Worm (Caenorhabditis elegans) whole organism, L1 larva: ENCODE measurements around the gene T19H12.3.
A peak's percentile ranks its signal among the peaks of the same experiment; 100 is the strongest.

ENCODE experiments used
- C04F5.9 ChIP-seq: sonication (generic microtip); optimal IDR thresholded peaks from 2 replicates; lab custom pipeline; 2016; ENCODE audit warnings: missing genetic modification characterization, missing compliant biosample characterization
- C16A3.4 ChIP-seq: fragments of 150-350 bp; optimal IDR thresholded peaks from 2 replicates; lab custom pipeline; 2014; ENCODE audit warnings: missing biosample characterization, missing genetic modification characterization
- alr-1 ChIP-seq: fragments of 200-800 bp; sonication (Bioruptor generic); optimal IDR thresholded peaks from 2 replicates; lab custom pipeline; 2018; ENCODE audit warnings: borderline replicate concordance, mild to moderate bottlenecking, missing genetic modification characterization, missing compliant biosample characterization
- aly-2 ChIP-seq: fragments of 150-350 bp; optimal IDR thresholded peaks from 2 replicates; lab custom pipeline; 2014; ENCODE audit warnings: missing biosample characterization, missing genetic modification characterization
- ama-1 ChIP-seq: fragments of 150-350 bp; optimal IDR thresholded peaks from 2 replicates; lab custom pipeline; 2014
- ceh-82 ChIP-seq, 3 experiments: fragments of 150-350 bp in 1 of 3; sonication (generic microtip) in 2 of 3; optimal IDR thresholded peaks; 2 replicates each; lab custom pipeline; 2014 to 2017; ENCODE audit warnings: missing biosample characterization in 3 of 3, missing genetic modification characterization in 3 of 3
- ceh-90 ChIP-seq: sonication (generic microtip); optimal IDR thresholded peaks from 2 replicates; lab custom pipeline; 2016; ENCODE audit warnings: missing genetic modification characterization, missing compliant biosample characterization
- ces-1 ChIP-seq: fragments of 150-350 bp; optimal IDR thresholded peaks from 2 replicates; lab custom pipeline; 2014; ENCODE audit warnings: missing biosample characterization, missing genetic modification reagents, missing genetic modification characterization
- dpl-1 ChIP-seq, 3 experiments: fragments of 150-350 bp in 2 of 3; sonication (generic microtip) in 1 of 3; optimal IDR thresholded peaks; 2 replicates each; lab custom pipeline; 2014 to 2017; ENCODE audit warnings: missing biosample characterization in 3 of 3, missing genetic modification characterization in 3 of 3, missing genetic modification reagents in 3 of 3
- dsc-1 ChIP-seq: sonication (generic microtip); optimal IDR thresholded peaks from 2 replicates; lab custom pipeline; 2016; ENCODE audit warnings: mild to moderate bottlenecking, missing genetic modification characterization, missing compliant biosample characterization
- efl-1 ChIP-seq, 4 experiments: fragments of 150-350 bp; optimal IDR thresholded peaks in 3 of 4; peaks in 1 of 4; 1 replicate in 1 of 4; 2 replicates in 3 of 4; lab custom pipeline; 2014; ENCODE audit warnings: missing biosample characterization in 2 of 4, missing genetic modification characterization in 2 of 4, missing genetic modification reagents in 2 of 4
- egl-13 ChIP-seq: sonication (generic microtip); optimal IDR thresholded peaks from 2 replicates; lab custom pipeline; 2016; ENCODE audit warnings: missing genotype, missing genetic modification reagents, missing genetic modification characterization, missing compliant biosample characterization
- egl-27 ChIP-seq, 2 experiments: fragments of 150-350 bp in 1 of 2; sonication (generic microtip); optimal IDR thresholded peaks; 3 replicates each; lab custom pipeline; 2017 to 2018; ENCODE audit warnings: missing biosample characterization in 2 of 2, missing genetic modification characterization in 2 of 2, missing genetic modification reagents in 2 of 2
- elt-3 ChIP-seq, 6 experiments: fragments of 150-350 bp in 1 of 6; sonication (generic microtip); optimal IDR thresholded peaks; 2 replicates each; lab custom pipeline; 2017 to 2018; ENCODE audit warnings: missing biosample characterization in 6 of 6, missing genetic modification characterization in 6 of 6, inconsistent platforms in 1 of 6
- fkh-8 ChIP-seq: sonication (generic microtip); optimal IDR thresholded peaks from 2 replicates; lab custom pipeline; 2016; ENCODE audit warnings: mild to moderate bottlenecking, missing genetic modification characterization, missing compliant biosample characterization
- hlh-17 ChIP-seq: fragments of 200-800 bp; sonication (Bioruptor generic); optimal IDR thresholded peaks from 2 replicates; lab custom pipeline; 2018; ENCODE audit warnings: missing genetic modification characterization, mild to moderate bottlenecking, missing compliant biosample characterization, moderate library complexity, borderline replicate concordance
- hpl-2 ChIP-seq: fragments of 150-350 bp; optimal IDR thresholded peaks from 2 replicates; lab custom pipeline; 2014; ENCODE audit warnings: missing biosample characterization, missing genetic modification reagents, missing genetic modification characterization
- isw-1 ChIP-seq: fragments of 200-800 bp; sonication (Bioruptor generic); IDR thresholded peaks from 2 replicates; pipeline ENCODE4 v1.3.6; 2022; ENCODE audit warnings: missing genetic modification characterization, missing compliant biosample characterization
- jun-1 ChIP-seq: fragments of 150-350 bp; optimal IDR thresholded peaks from 2 replicates; lab custom pipeline; 2014; ENCODE audit warnings: missing biosample characterization, missing genetic modification reagents, missing genetic modification characterization
- lin-13 ChIP-seq: fragments of 150-350 bp; optimal IDR thresholded peaks from 2 replicates; lab custom pipeline; 2014; ENCODE audit warnings: missing biosample characterization, missing genetic modification reagents, missing genetic modification characterization
- lin-15B ChIP-seq: fragments of 150-350 bp; sonication (generic microtip); optimal IDR thresholded peaks from 3 replicates; lab custom pipeline; 2014; ENCODE audit warnings: missing biosample characterization, missing genetic modification characterization
- lin-35 ChIP-seq, 2 experiments: fragments of 150-350 bp; optimal IDR thresholded peaks; 2 replicates each; lab custom pipeline; 2014; ENCODE audit warnings: missing biosample characterization in 2 of 2, missing genetic modification characterization in 2 of 2, missing genetic modification reagents in 2 of 2
- lin-39 ChIP-seq: fragments of 150-350 bp; optimal IDR thresholded peaks from 2 replicates; lab custom pipeline; 2014; ENCODE audit warnings: missing biosample characterization, missing genetic modification reagents, missing genetic modification characterization
- lir-3 ChIP-seq: sonication (generic microtip); optimal IDR thresholded peaks from 2 replicates; lab custom pipeline; 2016; ENCODE audit warnings: mild to moderate bottlenecking, missing genetic modification characterization, moderate library complexity, missing compliant biosample characterization; ENCODE audit not compliant: poor library complexity
- lsy-2 ChIP-seq, 2 experiments: fragments of 150-350 bp; optimal IDR thresholded peaks; 2 replicates each; lab custom pipeline; 2014; ENCODE audit warnings: missing biosample characterization in 2 of 2, missing genetic modification characterization in 2 of 2
- mdl-1 ChIP-seq, 2 experiments: fragments of 150-350 bp; optimal IDR thresholded peaks; 2 replicates each; lab custom pipeline; 2014 to 2017; ENCODE audit warnings: missing biosample characterization in 2 of 2, missing genetic modification characterization in 2 of 2, inconsistent platforms in 1 of 2
- mef-2 ChIP-seq: fragments of 150-350 bp; optimal IDR thresholded peaks from 2 replicates; lab custom pipeline; 2014; ENCODE audit warnings: missing biosample characterization, missing genetic modification characterization
- nhr-19 ChIP-seq: fragments of 200-800 bp; sonication (Bioruptor generic); conservative IDR thresholded peaks from 2 replicates; pipeline ENCODE4 v1.3.6; 2022; ENCODE audit warnings: missing genetic modification characterization, missing compliant biosample characterization
- nhr-237 ChIP-seq: fragments of 150-350 bp; optimal IDR thresholded peaks from 2 replicates; lab custom pipeline; 2014; ENCODE audit warnings: missing biosample characterization, missing genetic modification characterization
- nhr-28 ChIP-seq: fragments of 150-350 bp; optimal IDR thresholded peaks from 2 replicates; lab custom pipeline; 2014; ENCODE audit warnings: missing biosample characterization, missing genetic modification characterization
- nhr-71 ChIP-seq: sonication (generic microtip); optimal IDR thresholded peaks from 2 replicates; lab custom pipeline; 2016; ENCODE audit warnings: mild to moderate bottlenecking, missing genetic modification characterization, moderate library complexity, missing compliant biosample characterization
- nhr-76 ChIP-seq: sonication (generic microtip); optimal IDR thresholded peaks from 2 replicates; lab custom pipeline; 2017; ENCODE audit warnings: missing biosample characterization, missing genetic modification characterization
- nhr-84 ChIP-seq: sonication (generic microtip); optimal IDR thresholded peaks from 2 replicates; lab custom pipeline; 2017; ENCODE audit warnings: missing biosample characterization, missing genetic modification characterization
- nhr-90 ChIP-seq: sonication (generic microtip); optimal IDR thresholded peaks from 2 replicates; lab custom pipeline; 2016; ENCODE audit warnings: mild to moderate bottlenecking, missing genetic modification characterization, missing compliant biosample characterization; ENCODE audit not compliant: poor library complexity
- pax-3 ChIP-seq: fragments of 200-800 bp; sonication (Bioruptor generic); optimal IDR thresholded peaks from 2 replicates; lab custom pipeline; 2018; ENCODE audit warnings: mild to moderate bottlenecking, missing genetic modification characterization, moderate library complexity, missing compliant biosample characterization
- pqm-1 ChIP-seq: sonication (generic microtip); optimal IDR thresholded peaks from 3 replicates; lab custom pipeline; 2017; ENCODE audit warnings: missing biosample characterization, missing genetic modification characterization
- snu-23 ChIP-seq: sonication (generic microtip); optimal IDR thresholded peaks from 2 replicates; lab custom pipeline; 2016; ENCODE audit warnings: missing genetic modification characterization, missing compliant biosample characterization
- sox-4 ChIP-seq: sonication (generic microtip); optimal IDR thresholded peaks from 2 replicates; lab custom pipeline; 2016; ENCODE audit warnings: missing genetic modification characterization, missing compliant biosample characterization
- swsn-7 ChIP-seq: sonication (generic microtip); optimal IDR thresholded peaks from 2 replicates; lab custom pipeline; 2016; ENCODE audit warnings: missing genetic modification characterization, missing compliant biosample characterization
- tbx-2 ChIP-seq: sonication (generic microtip); optimal IDR thresholded peaks from 2 replicates; lab custom pipeline; 2016; ENCODE audit warnings: missing genetic modification characterization, missing compliant biosample characterization
- unc-130 ChIP-seq: fragments of 150-350 bp; optimal IDR thresholded peaks from 2 replicates; lab custom pipeline; 2017; ENCODE audit warnings: missing biosample characterization, missing genetic modification characterization, inconsistent platforms
- unc-30 ChIP-seq: sonication (generic microtip); optimal IDR thresholded peaks from 2 replicates; lab custom pipeline; 2017; ENCODE audit warnings: missing biosample characterization, missing genetic modification characterization
- unc-98 ChIP-seq: fragments of 200-800 bp; sonication (Bioruptor generic); IDR thresholded peaks from 2 replicates; pipeline ENCODE4 v1.3.6; 2022; ENCODE audit warnings: missing genetic modification characterization, missing compliant biosample characterization
- vab-15 ChIP-seq: sonication (generic microtip); optimal IDR thresholded peaks from 2 replicates; lab custom pipeline; 2017; ENCODE audit warnings: missing genotype, mild to moderate bottlenecking, missing genetic modification characterization, missing compliant biosample characterization
- zag-1 ChIP-seq: fragments of 150-350 bp; optimal IDR thresholded peaks from 2 replicates; lab custom pipeline; 2014; ENCODE audit warnings: missing biosample characterization, missing genetic modification characterization
- zip-4 ChIP-seq: fragments of 200-800 bp; sonication (Bioruptor generic); optimal IDR thresholded peaks from 2 replicates; lab custom pipeline; 2018; ENCODE audit warnings: mild to moderate bottlenecking, missing genetic modification characterization, moderate library complexity, missing compliant biosample characterization
- ztf-11 ChIP-seq, 2 experiments: sonication (generic microtip); optimal IDR thresholded peaks; 2 replicates each; lab custom pipeline; 2016 to 2017; ENCODE audit warnings: missing genetic modification characterization in 2 of 2, missing biosample characterization in 1 of 2, missing compliant biosample characterization in 1 of 2
- ztf-4 ChIP-seq: fragments of 150-350 bp; optimal IDR thresholded peaks from 2 replicates; lab custom pipeline; 2014; ENCODE audit warnings: missing biosample characterization, missing genetic modification characterization

T19H12.3 gene

ce11 chrV:4844591-4844990 lies 40.9 kb upstream of the T19H12.3 start, which contains the start of gene abhd-5.2 (continued):
- TF ChIP-seq hlh-17 (GFP tag; lab: Kevin White, UChicago) (no peak), aly-2 (tag; lab: Kevin White, UChicago) (no peak), hpl-2 (GFP tag; lab: Kevin White, UChicago) (no peak), unc-98 (no peak), unc-30 (tag; lab: Kevin White, UChicago) (no peak), mdl-1 (tag; optimal IDR thresholded peaks at IDR 0.05; lab: Kevin White, UChicago) (peak in 1 of 2 experiments; percentile 59), nhr-84 (peak; percentile 93), alr-1 (no peak), lir-3 (tag; lab: Kevin White, UChicago) (no peak), nhr-19 (no peak; the same call in 1 of the 2 replicates), fkh-8 (peak; percentile 57), mef-2 (no peak), vab-15 (tag; lab: Kevin White, UChicago) (no peak), nhr-76 (tag; lab: Kevin White, UChicago) (no peak), nhr-90 (tag; lab: Kevin White, UChicago) (peak; percentile 21), ama-1 (lab: Kevin White, UChicago) (no peak), ces-1 (no peak), ztf-4 (tag; lab: Kevin White, UChicago) (no peak), egl-13 (tag; lab: Kevin White, UChicago) (no peak), efl-1 (optimal IDR thresholded peaks at IDR 0.05; lab: Kevin White, UChicago) (peak; percentile 55 to 60), efl-1 (GFP tag; optimal IDR thresholded peaks at IDR 0.05 in 1 of 2; lab: Kevin White, UChicago) (peak in 1 of 2 experiments; percentile 50), zip-4 (GFP tag; lab: Kevin White, UChicago) (peak; percentile 97), lin-15B (tag; lab: Kevin White, UChicago) (no peak), nhr-71 (peak; percentile 79), C16A3.4 (tag; lab: Kevin White, UChicago) (peak; percentile 9), elt-3 (tag; optimal IDR thresholded peaks at IDR 0.05; lab: Kevin White, UChicago) (peak in 1 of 6 experiments; percentile 27), tbx-2 (tag; lab: Kevin White, UChicago) (peak; percentile 35), pax-3 (tag; lab: Kevin White, UChicago) (no peak), lsy-2 (tag; optimal IDR thresholded peaks at IDR 0.05; lab: Kevin White, UChicago) (peak; percentile 39 to 55), zag-1 (tag; lab: Kevin White, UChicago) (no peak), dpl-1 (GFP tag; optimal IDR thresholded peaks at IDR 0.05; lab: Kevin White, UChicago) (peak; percentile 35 to 52 (median 38)), C04F5.9 (no peak), unc-130 (peak; percentile 14), lin-35 (GFP tag; optimal IDR thresholded peaks at IDR 0.05; lab: Kevin White, UChicago) (peak; percentile 46 to 76), lin-39 (tag; lab: Kevin White, UChicago) (no peak), jun-1 (peak; percentile 32), nhr-28 (peak; percentile 53), sox-4 (tag; lab: Kevin White, UChicago) (no peak), pqm-1 (tag; lab: Kevin White, UChicago) (no peak), ztf-11 (tag; optimal IDR thresholded peaks at IDR 0.05; lab: Kevin White, UChicago) (no peak), swsn-7 (tag; lab: Kevin White, UChicago) (peak; percentile 32), nhr-237 (tag; lab: Kevin White, UChicago) (peak; percentile 63), ceh-82 (tag; optimal IDR thresholded peaks at IDR 0.05; lab: Kevin White, UChicago) (peak; percentile 48 to 78 (median 65)), dsc-1 (tag; lab: Kevin White, UChicago) (peak; percentile 7), snu-23 (GFP tag; lab: Kevin White, UChicago) (peak; percentile 78), ceh-90 (tag; lab: Kevin White, UChicago) (no peak), egl-27 (tag; optimal IDR thresholded peaks at IDR 0.05; lab: Kevin White, UChicago) (no peak), lin-13 (GFP tag; lab: Kevin White, UChicago) (no peak), isw-1 (GFP tag; lab: Robert Waterston, UW) (peak; percentile 39)
